Fruit fly (Drosophila melanogaster): ENCODE results near the gene ear.
A peak's percentile ranks its signal among the peaks of the same experiment; 100 is the strongest.

The ear gene

dm6 chr3R:15342926-15343685, 22.6 kb downstream of the ear start, which contains the start of gene Nagk (continued):
- no peak for TF ChIP-seq z (GFP tag; IDR thresholded peaks at IDR 0.05)
- no peak for TF ChIP-seq wdn (GFP tag; IDR thresholded peaks at IDR 0.05)
- no peak for TF ChIP-seq CG11560 (tag; IDR thresholded peaks at IDR 0.05)
- TF ChIP-seq MESR4 (GFP tag; optimal IDR thresholded peaks at IDR 0.05) = peak; percentile 56
- TF ChIP-seq CG17829 (tag; optimal IDR thresholded peaks at IDR 0.05) = peak; percentile 39

- peak; percentile 76 for TF ChIP-seq cg (GFP tag; optimal IDR thresholded peaks at IDR 0.05)
- TF ChIP-seq Xbp1 (GFP tag; optimal IDR thresholded peaks at IDR 0.05) = peak; percentile 51
- peak; percentile 44 for TF ChIP-seq CG5180 (GFP tag; optimal IDR thresholded peaks at IDR 0.05)
- TF ChIP-seq CG15011 (GFP tag; optimal IDR thresholded peaks at IDR 0.05) = no peak
- TF ChIP-seq ac (GFP tag; optimal IDR thresholded peaks at IDR 0.05) = peak; percentile 10
- TF ChIP-seq Blimp-1 (GFP tag; optimal IDR thresholded peaks at IDR 0.05) = peak; percentile 98
- TF ChIP-seq Elba2 (GFP tag; optimal IDR thresholded peaks at IDR 0.05) = peak; percentile 83
- peak; percentile 62; the same call in 1 of the 2 replicates for TF ChIP-seq CG11696 (GFP tag; IDR thresholded peaks at IDR 0.05)
- peak; percentile 22 for TF ChIP-seq sug (tag; optimal IDR thresholded peaks at IDR 0.05)
- no peak for TF ChIP-seq schlank (tag; optimal IDR thresholded peaks at IDR 0.05)
- TF ChIP-seq slou (GFP tag; optimal IDR thresholded peaks at IDR 0.05) = no peak
- no peak for TF ChIP-seq vvl (GFP tag; IDR thresholded peaks at IDR 0.05)
- peak; percentile 80 for TF ChIP-seq CG15479 (GFP tag; optimal IDR thresholded peaks at IDR 0.05)
- TF ChIP-seq CG12769 (tag; optimal IDR thresholded peaks at IDR 0.05) = peak; percentile 31
- 0 out of 2 replicates have a peak, but pooled peaks have one; percentile 7 for TF ChIP-seq sim (GFP tag; IDR thresholded peaks at IDR 0.05)
- TF ChIP-seq Taf1 (GFP tag; IDR thresholded peaks at IDR 0.05) = no peak
- TF ChIP-seq BEAF-32 (GFP tag; optimal IDR thresholded peaks at IDR 0.05) = no peak
- peak in 1 of 2 experiments; percentile 52 for TF ChIP-seq Pdp1 (GFP tag; optimal IDR thresholded peaks at IDR 0.05)
- TF ChIP-seq PHDP (tag; optimal IDR thresholded peaks at IDR 0.05) = no peak
- peak; percentile 80 for TF ChIP-seq grn (GFP tag; optimal IDR thresholded peaks at IDR 0.05)
- no peak for TF ChIP-seq Dip2 (GFP tag; IDR thresholded peaks at IDR 0.05)
- TF ChIP-seq sens (GFP tag) = peak; percentile 26
- no peak for TF ChIP-seq nmo (GFP tag; optimal IDR thresholded peaks at IDR 0.05)
- peak in 1 of 2 experiments; percentile 5 for TF ChIP-seq Trl (optimal IDR thresholded peaks at IDR 0.05)
- no peak for TF ChIP-seq Trl (GFP tag; optimal IDR thresholded peaks at IDR 0.05)
- TF ChIP-seq Bteb2 (GFP tag; optimal IDR thresholded peaks at IDR 0.05) = no peak
- peak; percentile 85 for TF ChIP-seq CG10431 (GFP tag; optimal IDR thresholded peaks at IDR 0.05)
- peak in 1 of 2 experiments; percentile 89 for TF ChIP-seq insv (GFP tag; optimal IDR thresholded peaks at IDR 0.05)
- peak; percentile 3 for TF ChIP-seq exex (tag; optimal IDR thresholded peaks at IDR 0.05)
- TF ChIP-seq Dfd (GFP tag; optimal IDR thresholded peaks at IDR 0.05) = no peak
- TF ChIP-seq vnd (GFP tag; IDR thresholded peaks at IDR 0.05; ENCODE audit: partially characterized antibody) = no peak
- no peak for TF ChIP-seq CG31224 (GFP tag; IDR thresholded peaks at IDR 0.05)
- peak; percentile 9 for TF ChIP-seq CG33557 (GFP tag; optimal IDR thresholded peaks at IDR 0.05)
- peak; percentile 3 for TF ChIP-seq Med (GFP tag)
Measured at dm6 chr3R:15345198-15346017, 24.9 kb downstream of the ear start.
